Fruit fly (Drosophila melanogaster): ENCODE results near the gene CG18294.

dm6 chr3L:19500698-19501097 lies 25.3 kb upstream of the CG18294 start, which contains the start of gene CG9451:
- TF ChIP-seq al (GFP tag; IDR thresholded peaks at IDR 0.05) (no peak), br (optimal IDR thresholded peaks at IDR 0.05) (no peak), cg (GFP tag; optimal IDR thresholded peaks at IDR 0.05) (no peak), Lhr (GFP tag; optimal IDR thresholded peaks at IDR 0.05) (no peak), Lpt (GFP tag; optimal IDR thresholded peaks at IDR 0.05) (no peak), NFAT (GFP tag; IDR thresholded peaks at IDR 0.05) (no peak), CG2875 (GFP tag; optimal IDR thresholded peaks at IDR 0.05) (no peak), ttk (GFP tag; IDR thresholded peaks at IDR 0.05) (no peak), dmrt99B (tag; optimal IDR thresholded peaks at IDR 0.05) (no peak), CG42726 (GFP tag; IDR thresholded peaks at IDR 0.05; ENCODE audit: partially characterized antibody) (no peak)

Measured in whole organism, embryonic.